Worm (Caenorhabditis elegans) whole organism, L4 larva: ENCODE results near the gene C50B6.7.
A peak's percentile ranks its signal among the peaks of the same experiment; 100 is the strongest.

Source experiments
- cey-2 ChIP-seq: sonication (generic microtip); optimal IDR thresholded peaks from 3 replicates; lab custom pipeline; 2017; ENCODE audit warnings: missing genetic modification characterization, mild to moderate bottlenecking, missing compliant biosample characterization, antibody characterized with exemption, borderline replicate concordance; ENCODE audit not compliant: insufficient read depth
- unc-62 ChIP-seq, 3 experiments: fragments of 150-350 bp in 1 of 3; sonication (generic microtip); optimal IDR thresholded peaks in 2 of 3; peaks in 1 of 3; 1 replicate in 1 of 3; 2 replicates in 2 of 3; lab custom pipeline; 2014 to 2017; ENCODE audit warnings: missing biosample characterization in 3 of 3, missing genetic modification characterization in 3 of 3, missing genetic modification reagents in 3 of 3, missing genotype in 1 of 3

DNA sequence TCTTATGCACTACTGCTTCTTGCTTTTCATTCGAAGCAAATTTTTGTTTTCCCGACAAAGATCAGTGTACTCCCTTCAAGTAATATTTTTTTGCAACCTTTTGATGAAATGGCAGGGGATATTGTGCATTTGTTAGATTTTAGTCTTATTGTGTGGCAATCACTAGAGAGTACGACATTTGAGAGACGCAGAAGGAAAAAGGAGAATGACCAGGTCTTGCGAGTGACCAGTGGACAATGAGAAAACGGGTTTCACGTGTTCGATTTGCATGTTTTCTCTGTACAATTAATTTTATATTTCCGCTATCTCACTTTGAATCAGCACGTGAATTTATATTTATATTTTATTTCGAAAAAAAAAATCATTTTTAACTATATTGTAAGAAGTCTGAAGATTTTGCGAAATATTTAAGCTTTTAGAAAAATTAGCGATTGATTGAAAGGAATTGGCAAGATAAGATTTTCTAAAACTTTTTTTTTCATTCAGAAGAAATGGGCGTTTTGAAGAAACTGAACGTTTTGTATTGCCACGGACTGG lies 11.2 kb upstream of the C50B6.7 start, which contains the start of gene C50B6.9:
- peak in 1 of 2 experiments; percentile 28 for TF ChIP-seq unc-62 (GFP tag; optimal IDR thresholded peaks at IDR 0.05 in 1 of 2; lab: Kevin White, UChicago)
- no peak for TF ChIP-seq unc-62 (tag; optimal IDR thresholded peaks at IDR 0.05; lab: Kevin White, UChicago)
- no peak for TF ChIP-seq cey-2 (tag; lab: Kevin White, UChicago)
